Worm (Caenorhabditis elegans) whole organism, young adult: ENCODE measurements around the gene T22C8.6.
A peak's percentile ranks its signal among the peaks of the same experiment; 100 is the strongest.

Experiments used
- B0336.3 ChIP-seq: fragments of 200-800 bp; sonication (Bioruptor generic); IDR thresholded peaks from 2 replicates; pipeline ENCODE4 v1.3.6; 2022; ENCODE audit warnings: missing genetic modification characterization, missing compliant biosample characterization
- aptf-3 ChIP-seq: fragments of 200-800 bp; sonication (Bioruptor generic); IDR thresholded peaks from 2 replicates; pipeline ENCODE4 v1.3.6; 2022; ENCODE audit warnings: missing genetic modification characterization, missing compliant biosample characterization
- cebp-1 ChIP-seq, 2 experiments: fragments of 200-800 bp in 1 of 2; sonication (Bioruptor generic) in 1 of 2; sonication (generic microtip) in 1 of 2; IDR thresholded peaks in 1 of 2; optimal IDR thresholded peaks in 1 of 2; 2 replicates each; pipeline versions ENCODE4 v1.3.6 to Lab custom; 2017 to 2022; ENCODE audit warnings: missing compliant biosample characterization in 2 of 2, missing genetic modification characterization in 2 of 2, mild to moderate bottlenecking in 1 of 2, missing genetic modification reagents in 1 of 2, moderate library complexity in 1 of 2
- ceh-58 ChIP-seq: fragments of 200-800 bp; sonication (Bioruptor generic); IDR thresholded peaks from 2 replicates; pipeline ENCODE4 v1.3.6; 2022; ENCODE audit warnings: missing genetic modification characterization, missing compliant biosample characterization
- egrh-3 ChIP-seq: fragments of 200-800 bp; sonication (Bioruptor generic); IDR thresholded peaks from 2 replicates; pipeline ENCODE4 v1.3.6; 2022; ENCODE audit warnings: missing genetic modification reagents, missing genetic modification characterization, missing compliant biosample characterization
- lin-26 ChIP-seq: fragments of 200-800 bp; sonication (Bioruptor generic); IDR thresholded peaks from 2 replicates; pipeline ENCODE4 v1.3.6; 2022; ENCODE audit warnings: missing genetic modification reagents, missing genetic modification characterization, missing compliant biosample characterization
- madf-6 ChIP-seq: fragments of 200-800 bp; sonication (Bioruptor generic); IDR thresholded peaks from 2 replicates; pipeline ENCODE4 v1.3.6; 2022; ENCODE audit warnings: missing genetic modification reagents, missing genetic modification characterization, missing compliant biosample characterization

Gene T22C8.6

ce11 chrII:8583035-8583434 is 47.0 kb downstream of the T22C8.6 start:
- peak; percentile 22; the same call in 1 of the 2 replicates for TF ChIP-seq aptf-3
- 0 out of 2 replicates have a peak, but pooled peaks have one; percentile 24 for TF ChIP-seq madf-6 (GFP tag; lab: Robert Waterston, UW)
- peak; percentile 55; the same call in 1 of the 2 replicates for TF ChIP-seq lin-26 (GFP tag; lab: Robert Waterston, UW)
- no peak for TF ChIP-seq ceh-58
- no peak for TF ChIP-seq B0336.3 (GFP tag; lab: Robert Waterston, UW)
- no peak for TF ChIP-seq cebp-1 (GFP tag; IDR thresholded peaks at IDR 0.05; lab: Robert Waterston, UW)
- TF ChIP-seq cebp-1 (tag; optimal IDR thresholded peaks at IDR 0.05; lab: Kevin White, UChicago): peak; percentile 7

- no peak for TF ChIP-seq egrh-3 (GFP tag; lab: Robert Waterston, UW)
- TF ChIP-seq aptf-3: 0 out of 2 replicates have a peak, but pooled peaks have one; percentile 6
Observed at ce11 chrII:8581700-8582099, 48.4 kb downstream of the T22C8.6 start, which contains the start of gene arl-1. arl-1 (plus strand) TSS chrII:8582000.
